Fruit fly (Drosophila melanogaster) whole organism: ENCODE data around the gene CG32669.

Experiments
- CG8478 ChIP-seq: fragments of >200 bp; optimal IDR thresholded peaks from 2 replicates; lab custom pipeline; 2018; ENCODE audit warnings: inconsistent platforms
- Dll ChIP-seq: fragments of >200 bp; optimal IDR thresholded peaks from 2 replicates; lab custom pipeline; 2017
- EcR ChIP-seq, 2 experiments: fragments of >200 bp; optimal IDR thresholded peaks; 2 replicates each; lab custom pipeline; 2017; ENCODE audit warnings: missing biosample characterization in 2 of 2, missing genetic modification characterization in 2 of 2, missing genetic modification reagents in 2 of 2
- pan ChIP-seq: fragments of >200 bp; optimal IDR thresholded peaks from 2 replicates; lab custom pipeline; 2017
- psq ChIP-seq: fragments of >200 bp; optimal IDR thresholded peaks from 2 replicates; lab custom pipeline; 2017
- usp ChIP-seq: fragments of >200 bp; optimal IDR thresholded peaks from 2 replicates; lab custom pipeline; 2017; ENCODE audit warnings: missing biosample characterization, missing genetic modification characterization, mixed read lengths

DNA sequence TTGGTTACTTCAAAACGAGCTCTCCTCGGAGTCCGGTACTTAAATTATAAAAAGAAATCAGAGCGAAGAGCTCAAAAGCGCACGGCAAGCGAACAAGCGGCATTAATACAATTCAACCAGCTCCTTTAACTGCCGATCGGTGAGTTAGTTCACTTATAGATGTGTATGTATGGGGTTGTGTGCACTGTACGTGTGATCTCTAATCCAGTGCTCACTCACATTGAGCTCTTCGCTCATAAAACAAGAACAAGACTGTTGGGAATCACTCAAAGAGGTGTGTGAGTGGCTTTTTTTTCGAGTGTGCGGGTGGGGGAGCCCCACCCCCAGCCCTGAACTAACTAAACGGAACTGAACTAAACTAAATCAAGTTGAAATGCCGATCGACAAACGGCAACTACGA, 46.3 kb upstream of the CG32669 start, which contains the start of gene Ork1:
- TF ChIP-seq pan (lab: Kevin White, UChicago) (no peak), usp (GFP tag; lab: Kevin White, UChicago) (no peak), Dll (lab: Kevin White, UChicago) (no peak), psq (lab: Kevin White, UChicago) (no peak), EcR (GFP tag; optimal IDR thresholded peaks at IDR 0.05; lab: Kevin White, UChicago) (no peak), CG8478 (lab: Kevin White, UChicago) (no peak)
